Worm (Caenorhabditis elegans) whole organism, L4 larva: Measurements from ENCODE around the gene gly-12.

Source experiments
- ceh-28 ChIP-seq: fragments of 150-350 bp; optimal IDR thresholded peaks from 2 replicates; lab custom pipeline; 2014; ENCODE audit warnings: missing biosample characterization, missing genetic modification reagents, missing genetic modification characterization
- dpl-1 ChIP-seq: fragments of 150-350 bp; optimal IDR thresholded peaks from 2 replicates; lab custom pipeline; 2014; ENCODE audit warnings: missing biosample characterization, missing genetic modification reagents, missing genetic modification characterization

DNA sequence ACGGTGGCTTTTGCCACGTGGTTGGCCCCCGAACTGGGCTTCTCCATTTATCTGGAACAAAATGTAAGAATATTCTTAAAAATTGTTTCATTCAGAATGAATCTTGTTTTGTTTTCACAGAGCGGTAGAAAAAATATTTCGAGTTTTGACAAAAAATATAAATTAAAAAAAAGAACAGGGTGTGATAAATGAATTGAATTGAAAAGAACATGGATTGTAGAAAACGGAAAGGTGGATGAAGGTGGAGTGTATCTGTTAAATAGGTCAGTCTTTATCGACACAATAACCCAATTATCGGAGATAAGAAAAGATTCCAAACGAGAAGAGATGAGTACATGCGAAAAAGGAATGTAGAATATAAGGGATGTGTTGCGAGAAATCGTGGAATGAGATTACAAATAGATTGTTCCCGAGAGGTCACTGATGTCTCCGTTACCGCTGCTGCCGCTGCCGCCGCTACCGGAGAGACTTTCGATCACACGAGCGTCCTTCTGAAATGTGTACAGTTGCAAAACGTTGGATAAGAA, 52.1 kb downstream of the gly-12 start, which contains the start of gene dpy-7:
- no peak for TF ChIP-seq dpl-1
- no peak for TF ChIP-seq ceh-28 (tag; lab: Kevin White, UChicago)
